Worm (Caenorhabditis elegans) whole organism, L3 larva: Measurements from ENCODE around the gene ceh-86.
A peak's percentile ranks its signal among the peaks of the same experiment; 100 is the strongest.

Source experiments
- ZK546.5 ChIP-seq: sonication (generic microtip); optimal IDR thresholded peaks from 2 replicates; lab custom pipeline; 2017; ENCODE audit warnings: missing biosample characterization, missing genetic modification characterization
- aly-2 ChIP-seq: fragments of 150-350 bp; optimal IDR thresholded peaks from 2 replicates; lab custom pipeline; 2014; ENCODE audit warnings: missing biosample characterization, missing genetic modification characterization
- ceh-16 ChIP-seq: sonication (generic microtip); optimal IDR thresholded peaks from 2 replicates; lab custom pipeline; 2017; ENCODE audit warnings: missing biosample characterization, missing genetic modification characterization
- ceh-28 ChIP-seq: fragments of 150-350 bp; optimal IDR thresholded peaks from 2 replicates; lab custom pipeline; 2014; ENCODE audit warnings: missing biosample characterization, missing genetic modification reagents, missing genetic modification characterization
- ceh-9 ChIP-seq: sonication (generic microtip); optimal IDR thresholded peaks from 2 replicates; lab custom pipeline; 2018; ENCODE audit warnings: missing biosample characterization, missing genetic modification characterization
- egl-27 ChIP-seq: sonication (generic microtip); optimal IDR thresholded peaks from 4 replicates; lab custom pipeline; 2017; ENCODE audit warnings: missing biosample characterization, missing genetic modification reagents, missing genetic modification characterization
- egl-5 ChIP-seq: fragments of 150-350 bp; optimal IDR thresholded peaks from 2 replicates; lab custom pipeline; 2017; ENCODE audit warnings: missing biosample characterization, missing genetic modification reagents, missing genetic modification characterization, inconsistent platforms
- elt-1 ChIP-seq: fragments of 150-350 bp; optimal IDR thresholded peaks from 2 replicates; lab custom pipeline; 2014; ENCODE audit warnings: missing biosample characterization, missing genetic modification characterization
- elt-2 ChIP-seq: sonication (generic microtip); optimal IDR thresholded peaks from 2 replicates; lab custom pipeline; 2016; ENCODE audit warnings: missing genetic modification reagents, mild to moderate bottlenecking, missing genetic modification characterization, missing compliant biosample characterization
- elt-3 ChIP-seq, 3 experiments: fragments of 150-350 bp in 1 of 3; sonication (generic microtip) in 2 of 3; optimal IDR thresholded peaks; 2 replicates in 2 of 3; 4 replicates in 1 of 3; lab custom pipeline; 2014 to 2017; ENCODE audit warnings: missing biosample characterization in 3 of 3, missing genetic modification characterization in 3 of 3
- fkh-10 ChIP-seq: sonication (generic microtip); optimal IDR thresholded peaks from 2 replicates; lab custom pipeline; 2017; ENCODE audit warnings: missing biosample characterization, missing genetic modification reagents, missing genetic modification characterization
- fkh-2 ChIP-seq: fragments of 150-350 bp; optimal IDR thresholded peaks from 2 replicates; lab custom pipeline; 2014; ENCODE audit warnings: missing biosample characterization, missing genetic modification reagents, missing genetic modification characterization
- fos-1 ChIP-seq: fragments of 150-350 bp; optimal IDR thresholded peaks from 2 replicates; lab custom pipeline; 2014; ENCODE audit warnings: missing biosample characterization, missing genetic modification characterization
- hmg-11 ChIP-seq: sonication (generic microtip); optimal IDR thresholded peaks from 2 replicates; lab custom pipeline; 2016; ENCODE audit warnings: missing genetic modification characterization, missing compliant biosample characterization
- jun-1 ChIP-seq: fragments of 150-350 bp; optimal IDR thresholded peaks from 2 replicates; lab custom pipeline; 2014; ENCODE audit warnings: missing biosample characterization, missing genetic modification reagents, missing genetic modification characterization
- lin-39 ChIP-seq: fragments of 150-350 bp; optimal IDR thresholded peaks from 2 replicates; lab custom pipeline; 2018; ENCODE audit warnings: missing biosample characterization, missing genetic modification reagents, missing genetic modification characterization
- lsy-12 ChIP-seq: sonication (generic microtip); optimal IDR thresholded peaks from 2 replicates; lab custom pipeline; 2016; ENCODE audit warnings: mild to moderate bottlenecking, missing genetic modification characterization, missing compliant biosample characterization
- mdl-1 ChIP-seq: fragments of 150-350 bp; optimal IDR thresholded peaks from 2 replicates; lab custom pipeline; 2014; ENCODE audit warnings: missing biosample characterization, missing genetic modification characterization
- mml-1 ChIP-seq: fragments of 150-350 bp; sonication (generic microtip); optimal IDR thresholded peaks from 3 replicates; lab custom pipeline; 2014; ENCODE audit warnings: missing biosample characterization, missing genetic modification characterization
- nfya-1 ChIP-seq: sonication (generic microtip); optimal IDR thresholded peaks from 2 replicates; lab custom pipeline; 2017; ENCODE audit warnings: missing genetic modification characterization, mild to moderate bottlenecking, missing compliant biosample characterization, antibody characterized with exemption, moderate library complexity; ENCODE audit not compliant: insufficient read depth
- nhr-11 ChIP-seq: fragments of 150-350 bp; optimal IDR thresholded peaks from 2 replicates; lab custom pipeline; 2014; ENCODE audit warnings: missing biosample characterization, missing genetic modification characterization
- nhr-12 ChIP-seq: fragments of 150-350 bp; optimal IDR thresholded peaks from 2 replicates; lab custom pipeline; 2014; ENCODE audit warnings: missing biosample characterization, missing genetic modification characterization
- nhr-23 ChIP-seq: fragments of 150-350 bp; optimal IDR thresholded peaks from 2 replicates; lab custom pipeline; 2014; ENCODE audit warnings: missing biosample characterization, missing genetic modification reagents, missing genetic modification characterization
- nhr-237 ChIP-seq: fragments of 150-350 bp; optimal IDR thresholded peaks from 2 replicates; lab custom pipeline; 2014; ENCODE audit warnings: missing biosample characterization, missing genetic modification characterization
- nhr-25 ChIP-seq: sonication (generic microtip); optimal IDR thresholded peaks from 2 replicates; lab custom pipeline; 2017; ENCODE audit warnings: missing biosample characterization, missing genetic modification characterization
- nhr-28 ChIP-seq: fragments of 150-350 bp; optimal IDR thresholded peaks from 2 replicates; lab custom pipeline; 2014; ENCODE audit warnings: missing biosample characterization, missing genetic modification characterization
- nhr-43 ChIP-seq: sonication (generic microtip); optimal IDR thresholded peaks from 2 replicates; lab custom pipeline; 2016; ENCODE audit warnings: mild to moderate bottlenecking, missing genetic modification characterization, missing compliant biosample characterization; ENCODE audit not compliant: poor library complexity, severe bottlenecking
- nhr-67 ChIP-seq: fragments of 150-350 bp; optimal IDR thresholded peaks from 2 replicates; lab custom pipeline; 2014; ENCODE audit warnings: missing biosample characterization, missing genetic modification characterization
- nhr-76 ChIP-seq: fragments of 150-350 bp; sonication (generic microtip); optimal IDR thresholded peaks from 5 replicates; lab custom pipeline; 2014; ENCODE audit warnings: missing biosample characterization, missing genetic modification characterization
- pha-4 ChIP-seq: fragments of 150-350 bp; optimal IDR thresholded peaks from 2 replicates; lab custom pipeline; 2014; ENCODE audit warnings: missing biosample characterization, missing genetic modification reagents, missing genetic modification characterization
- pqm-1 ChIP-seq: fragments of 150-350 bp; optimal IDR thresholded peaks from 2 replicates; lab custom pipeline; 2017; ENCODE audit warnings: missing biosample characterization, missing genetic modification characterization, inconsistent platforms
- sea-2 ChIP-seq: fragments of 150-350 bp; sonication (generic microtip); optimal IDR thresholded peaks from 4 replicates; lab custom pipeline; 2014; ENCODE audit warnings: missing biosample characterization, missing genetic modification reagents, missing genetic modification characterization
- skn-1 ChIP-seq: fragments of 150-350 bp; optimal IDR thresholded peaks from 2 replicates; lab custom pipeline; 2014; ENCODE audit warnings: missing biosample characterization, missing genetic modification characterization
- snpc-4 ChIP-seq: fragments of 150-350 bp; optimal IDR thresholded peaks from 2 replicates; lab custom pipeline; 2014; ENCODE audit warnings: missing biosample characterization, missing genetic modification characterization
- tbx-2 ChIP-seq: sonication (generic microtip); optimal IDR thresholded peaks from 2 replicates; lab custom pipeline; 2016; ENCODE audit warnings: mild to moderate bottlenecking, missing genetic modification characterization, missing compliant biosample characterization
- zag-1 ChIP-seq: fragments of 150-350 bp; optimal IDR thresholded peaks from 2 replicates; lab custom pipeline; 2014; ENCODE audit warnings: missing biosample characterization, missing genetic modification characterization
- ztf-11 ChIP-seq: fragments of 150-350 bp; optimal IDR thresholded peaks from 2 replicates; lab custom pipeline; 2014; ENCODE audit warnings: missing biosample characterization, missing genetic modification characterization
- ztf-4 ChIP-seq: fragments of 150-350 bp; optimal IDR thresholded peaks from 2 replicates; lab custom pipeline; 2014; ENCODE audit warnings: missing biosample characterization, missing genetic modification characterization

Gene ceh-86

ce11 chrII:2422427-2422826 is 9.4 kb downstream of the ceh-86 start:
- TF ChIP-seq jun-1 (tag; lab: Kevin White, UChicago) (no peak), pha-4 (tag; lab: Kevin White, UChicago) (no peak), mdl-1 (no peak), elt-2 (tag; lab: Kevin White, UChicago) (peak; percentile 6), aly-2 (no peak)

- TF ChIP-seq lsy-12 (tag; lab: Kevin White, UChicago) (no peak), lin-39 (tag; lab: Kevin White, UChicago) (no peak), nhr-11 (tag; lab: Kevin White, UChicago) (no peak), tbx-2 (tag; lab: Kevin White, UChicago) (no peak), fos-1 (no peak), snpc-4 (tag; lab: Kevin White, UChicago) (no peak), zag-1 (tag; lab: Kevin White, UChicago) (no peak), ceh-28 (no peak), ztf-11 (tag; lab: Kevin White, UChicago) (no peak), aly-2 (no peak)
Observed at ce11 chrII:2421905-2422304, 10.0 kb downstream of the ceh-86 start, which contains the start of gene F42G2.2. Gene F42G2.2 (plus strand): TSS chrII:2422205.

- TF ChIP-seq nhr-237 (tag; lab: Kevin White, UChicago) (no peak), pha-4 (tag; lab: Kevin White, UChicago) (peak; percentile 36), elt-2 (tag; lab: Kevin White, UChicago) (peak; percentile 52), fkh-10 (no peak), nfya-1 (tag; lab: Kevin White, UChicago) (no peak), nhr-76 (tag; lab: Kevin White, UChicago) (no peak), nhr-23 (tag; lab: Kevin White, UChicago) (no peak), hmg-11 (tag; lab: Kevin White, UChicago) (no peak), ceh-16 (tag; lab: Kevin White, UChicago) (no peak), nhr-67 (tag; lab: Kevin White, UChicago) (no peak), ztf-11 (tag; lab: Kevin White, UChicago) (no peak), pqm-1 (tag; lab: Kevin White, UChicago) (peak; percentile 57), lin-39 (tag; lab: Kevin White, UChicago) (no peak)
Observed at ce11 chrII:2421185-2421584, 10.7 kb downstream of the ceh-86 start.

- TF ChIP-seq elt-1 (tag; lab: Kevin White, UChicago) (no peak), ZK546.5 (no peak), skn-1 (tag; lab: Kevin White, UChicago) (no peak), fkh-10 (no peak), lin-39 (tag; lab: Kevin White, UChicago) (no peak), pha-4 (tag; lab: Kevin White, UChicago) (peak; percentile 62), sea-2 (GFP tag; lab: Kevin White, UChicago) (no peak), elt-3 (tag; optimal IDR thresholded peaks at IDR 0.05; lab: Kevin White, UChicago) (no peak), nhr-28 (tag; lab: Kevin White, UChicago) (no peak), ceh-16 (tag; lab: Kevin White, UChicago) (no peak), nhr-12 (tag; lab: Kevin White, UChicago) (no peak), ceh-9 (tag; lab: Kevin White, UChicago) (no peak), nhr-23 (tag; lab: Kevin White, UChicago) (no peak), hmg-11 (tag; lab: Kevin White, UChicago) (no peak), nhr-237 (tag; lab: Kevin White, UChicago) (no peak), nhr-67 (tag; lab: Kevin White, UChicago) (no peak), egl-5 (no peak), nhr-25 (tag; lab: Kevin White, UChicago) (no peak), pqm-1 (tag; lab: Kevin White, UChicago) (peak; percentile 24), ztf-4 (tag; lab: Kevin White, UChicago) (no peak), egl-27 (tag; lab: Kevin White, UChicago) (no peak), nhr-43 (tag; lab: Kevin White, UChicago) (no peak), zag-1 (tag; lab: Kevin White, UChicago) (no peak), fkh-2 (tag; lab: Kevin White, UChicago) (no peak), mml-1 (tag; lab: Kevin White, UChicago) (no peak), elt-2 (tag; lab: Kevin White, UChicago) (peak; percentile 62)
Observed at ce11 chrII:2420685-2421084, 11.2 kb downstream of the ceh-86 start.
